Worm (Caenorhabditis elegans): ENCODE data around the gene gly-12.

The gly-12 gene

ce11 chrX:7478476-7478875 is 7.2 kb upstream of the gly-12 start:
- TF ChIP-seq fos-1 (tag; optimal IDR thresholded peaks at IDR 0.05): peak; percentile 45
- TF ChIP-seq C34F6.9 (tag; optimal IDR thresholded peaks at IDR 0.05): peak; percentile 55
- TF ChIP-seq lin-39 (tag; optimal IDR thresholded peaks at IDR 0.05): no peak
- peak; percentile 21 for TF ChIP-seq nhr-129 (tag; optimal IDR thresholded peaks at IDR 0.05)
- TF ChIP-seq nhr-25 (tag; optimal IDR thresholded peaks at IDR 0.05): peak; percentile 10
- peak; percentile 15 for TF ChIP-seq lin-13 (GFP tag; optimal IDR thresholded peaks at IDR 0.05)
- no peak for TF ChIP-seq sma-9 (GFP tag; optimal IDR thresholded peaks at IDR 0.05)
- TF ChIP-seq sma-9 (tag; optimal IDR thresholded peaks at IDR 0.05): no peak
- TF ChIP-seq crh-2 (tag; optimal IDR thresholded peaks at IDR 0.05): peak; percentile 35
- TF ChIP-seq elt-1 (tag; optimal IDR thresholded peaks at IDR 0.05): no peak
- no peak for TF ChIP-seq mbf-1 (tag; optimal IDR thresholded peaks at IDR 0.05)
- no peak for TF ChIP-seq ztf-4 (tag; optimal IDR thresholded peaks at IDR 0.05)
- peak; percentile 41 for TF ChIP-seq sem-4 (tag; optimal IDR thresholded peaks at IDR 0.05)
- peak; percentile 31 for TF ChIP-seq zag-1 (tag; optimal IDR thresholded peaks at IDR 0.05)
- TF ChIP-seq elt-3 (tag; optimal IDR thresholded peaks at IDR 0.05): no peak
- TF ChIP-seq F13H6.1 (tag; optimal IDR thresholded peaks at IDR 0.05): peak; percentile 37
- no peak for TF ChIP-seq nhr-77 (tag; optimal IDR thresholded peaks at IDR 0.05)
- no peak for TF ChIP-seq ZK546.5 (tag; optimal IDR thresholded peaks at IDR 0.05)
- peak; percentile 63 for TF ChIP-seq unc-55 (GFP tag; optimal IDR thresholded peaks at IDR 0.05)
- no peak for TF ChIP-seq nhr-21 (tag; optimal IDR thresholded peaks at IDR 0.05)

- TF ChIP-seq lin-13 (GFP tag; optimal IDR thresholded peaks at IDR 0.05) (no peak), unc-62 (GFP tag; optimal IDR thresholded peaks at IDR 0.05) (no peak), mbf-1 (tag; optimal IDR thresholded peaks at IDR 0.05) (no peak), zag-1 (tag; optimal IDR thresholded peaks at IDR 0.05) (no peak)
Observed at ce11 chrX:7478948-7479347, 6.7 kb upstream of the gly-12 start, which contains the start of gene mek-1. TSS of gene mek-1 (plus strand) at chrX:7479248.

- TF ChIP-seq egl-27 (tag; optimal IDR thresholded peaks at IDR 0.05): no peak
- TF ChIP-seq F13H6.1 (tag; optimal IDR thresholded peaks at IDR 0.05): no peak
- TF ChIP-seq ceh-82 (tag; optimal IDR thresholded peaks at IDR 0.05): no peak
- TF ChIP-seq C34F6.9 (tag; optimal IDR thresholded peaks at IDR 0.05): no peak
- TF ChIP-seq nhr-21 (tag; optimal IDR thresholded peaks at IDR 0.05): no peak
- TF ChIP-seq lsy-2 (tag; optimal IDR thresholded peaks at IDR 0.05): no peak
- no peak for TF ChIP-seq alr-1 (tag; optimal IDR thresholded peaks at IDR 0.05)
- TF ChIP-seq nhr-77 (tag; optimal IDR thresholded peaks at IDR 0.05): no peak
- no peak for TF ChIP-seq sem-4 (tag; optimal IDR thresholded peaks at IDR 0.05)
Observed at ce11 chrX:7480756-7481155, 4.9 kb upstream of the gly-12 start, which contains the start of gene F48E3.9. TSS of gene F48E3.9 (plus strand) at chrX:7481056.

ce11 chrX:7491521-7491920 is 5.9 kb downstream of the gly-12 start:
- no peak for TF ChIP-seq unc-62 (GFP tag; optimal IDR thresholded peaks at IDR 0.05)
- TF ChIP-seq ztf-4 (tag; optimal IDR thresholded peaks at IDR 0.05): no peak
- no peak for TF ChIP-seq sma-9 (GFP tag; optimal IDR thresholded peaks at IDR 0.05)
- no peak for TF ChIP-seq sma-9 (tag; optimal IDR thresholded peaks at IDR 0.05)
- no peak for TF ChIP-seq mab-5 (tag; optimal IDR thresholded peaks at IDR 0.05)
- no peak for TF ChIP-seq ceh-16 (tag; optimal IDR thresholded peaks at IDR 0.05)
- TF ChIP-seq skn-1 (tag; optimal IDR thresholded peaks at IDR 0.05): no peak
- TF ChIP-seq nhr-23 (tag; optimal IDR thresholded peaks at IDR 0.05): no peak
- no peak for TF ChIP-seq mbf-1 (tag; optimal IDR thresholded peaks at IDR 0.05)
- TF ChIP-seq nhr-77 (tag; optimal IDR thresholded peaks at IDR 0.05): no peak
- no peak for TF ChIP-seq dmd-4 (tag; optimal IDR thresholded peaks at IDR 0.05)
- no peak for TF ChIP-seq fos-1 (tag; optimal IDR thresholded peaks at IDR 0.05)

ce11 chrX:7493020-7493419 is 7.4 kb downstream of the gly-12 start, which contains the start of gene F48E3.2:
TSS of gene F48E3.2 (minus strand) at chrX:7493120.
- TF ChIP-seq mdl-1 (tag; optimal IDR thresholded peaks at IDR 0.05): no peak
- no peak for TF ChIP-seq ztf-11 (tag; optimal IDR thresholded peaks at IDR 0.05)

ce11 chrX:7495491-7495890 is 9.8 kb downstream of the gly-12 start, which contains the start of gene try-14:
TSS of gene try-14 (minus strand) at chrX:7495591.
- TF ChIP-seq lin-11 (tag; optimal IDR thresholded peaks at IDR 0.05) (no peak), sma-3 (GFP tag; optimal IDR thresholded peaks at IDR 0.05) (no peak), fos-1 (tag; optimal IDR thresholded peaks at IDR 0.05) (no peak), dmd-4 (tag; optimal IDR thresholded peaks at IDR 0.05) (no peak), F13H6.1 (tag; optimal IDR thresholded peaks at IDR 0.05) (no peak)
